Worm (Caenorhabditis elegans) whole organism, mixed stage, embryonic: ENCODE results near the gene Y43F8B.12.

ENCODE experiments used
- M03D4.4 ChIP-seq: sonication (generic microtip); optimal IDR thresholded peaks from 2 replicates; lab custom pipeline; 2017; ENCODE audit warnings: mild to moderate bottlenecking, missing genetic modification characterization, missing compliant biosample characterization
- ceh-43 ChIP-seq: fragments of 200-800 bp; sonication (Bioruptor generic); optimal IDR thresholded peaks from 2 replicates; lab custom pipeline; 2018; ENCODE audit warnings: mild to moderate bottlenecking, missing genetic modification characterization, moderate library complexity, missing compliant biosample characterization
- ces-1 ChIP-seq: fragments of 150-350 bp; optimal IDR thresholded peaks from 2 replicates; lab custom pipeline; 2014; ENCODE audit warnings: missing biosample characterization, missing genetic modification reagents, missing genetic modification characterization
- elt-3 ChIP-seq: fragments of 150-350 bp; optimal IDR thresholded peaks from 2 replicates; lab custom pipeline; 2014; ENCODE audit warnings: missing biosample characterization, missing genetic modification characterization
- lsy-2 ChIP-seq: fragments of 150-350 bp; optimal IDR thresholded peaks from 2 replicates; lab custom pipeline; 2014; ENCODE audit warnings: missing biosample characterization, missing genetic modification characterization
- mep-1 ChIP-seq: fragments of 150-350 bp; optimal IDR thresholded peaks from 2 replicates; lab custom pipeline; 2017; ENCODE audit warnings: missing biosample characterization, missing genetic modification reagents, missing genetic modification characterization, inconsistent platforms
- nhr-2 ChIP-seq: fragments of 150-350 bp; optimal IDR thresholded peaks from 2 replicates; lab custom pipeline; 2014; ENCODE audit warnings: missing biosample characterization, missing genetic modification characterization
- nhr-237 ChIP-seq: fragments of 150-350 bp; optimal IDR thresholded peaks from 2 replicates; lab custom pipeline; 2014; ENCODE audit warnings: missing biosample characterization, missing genetic modification characterization
- nhr-28 ChIP-seq: fragments of 150-350 bp; optimal IDR thresholded peaks from 2 replicates; lab custom pipeline; 2014; ENCODE audit warnings: missing biosample characterization, missing genetic modification characterization
- pha-4 ChIP-seq: fragments of 150-350 bp; optimal IDR thresholded peaks from 2 replicates; lab custom pipeline; 2018; ENCODE audit warnings: missing biosample characterization, missing genetic modification reagents, missing genetic modification characterization
- tbx-8 ChIP-seq: fragments of 200-800 bp; sonication (Bioruptor generic); optimal IDR thresholded peaks from 2 replicates; lab custom pipeline; 2018; ENCODE audit warnings: mild to moderate bottlenecking, missing genetic modification characterization, moderate library complexity, missing compliant biosample characterization
- unc-120 ChIP-seq: sonication (generic microtip); optimal IDR thresholded peaks from 2 replicates; lab custom pipeline; 2017; ENCODE audit warnings: missing genetic modification characterization, missing compliant biosample characterization; ENCODE audit not compliant: poor library complexity, severe bottlenecking
- unc-39 ChIP-seq: fragments of 150-350 bp; optimal IDR thresholded peaks from 2 replicates; lab custom pipeline; 2014; ENCODE audit warnings: missing biosample characterization, missing genetic modification characterization
- unc-62 ChIP-seq: fragments of 150-350 bp; optimal IDR thresholded peaks from 2 replicates; lab custom pipeline; 2014; ENCODE audit warnings: missing biosample characterization, missing genetic modification reagents, missing genetic modification characterization

DNA sequence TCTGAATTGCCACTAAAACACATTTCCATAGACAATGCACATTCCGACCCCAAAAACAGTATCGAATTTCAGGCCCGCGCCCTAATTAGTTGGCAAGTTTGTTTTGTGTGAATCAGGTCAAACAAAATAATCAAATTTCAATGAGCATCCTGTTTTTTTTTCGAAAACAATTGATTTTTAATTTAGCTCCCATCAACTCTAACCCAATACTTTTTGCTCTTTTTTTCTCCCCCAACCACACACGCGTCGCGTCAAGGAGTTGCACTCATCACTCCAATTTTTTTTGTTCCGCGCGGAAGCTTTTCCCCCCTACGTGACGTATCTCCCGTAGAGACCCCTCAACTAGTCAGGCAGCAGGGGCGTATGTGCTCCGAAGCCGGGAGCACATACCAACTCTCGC lies 33.2 kb downstream of the Y43F8B.12 start:
- TF ChIP-seq nhr-237 (tag; lab: Kevin White, UChicago) (no peak), unc-39 (tag; lab: Kevin White, UChicago) (no peak), ces-1 (no peak), nhr-28 (tag; lab: Kevin White, UChicago) (no peak), M03D4.4 (tag; lab: Kevin White, UChicago) (no peak), elt-3 (no peak), nhr-2 (tag; lab: Kevin White, UChicago) (no peak), ceh-43 (GFP tag; lab: Kevin White, UChicago) (no peak), mep-1 (no peak), unc-120 (tag; lab: Kevin White, UChicago) (no peak), unc-62 (GFP tag; lab: Kevin White, UChicago) (no peak), pha-4 (tag; lab: Kevin White, UChicago) (no peak), lsy-2 (no peak), tbx-8 (GFP tag; lab: Kevin White, UChicago) (no peak)
